Fruit fly (Drosophila melanogaster) Kc167 (cell line): ENCODE measurements around the gene bun.

Experiments used
- Myc ChIP-seq: fragments of >200 bp; optimal IDR thresholded peaks from 2 replicates; lab custom pipeline; 2017; ENCODE audit warnings: missing external identifiers
- insv ChIP-seq: fragments of >200 bp; optimal IDR thresholded peaks from 3 replicates; lab custom pipeline; 2018; ENCODE audit warnings: missing external identifiers
- psq ChIP-seq: fragments of >200 bp; optimal IDR thresholded peaks from 2 replicates; lab custom pipeline; 2017; ENCODE audit warnings: missing external identifiers

DNA sequence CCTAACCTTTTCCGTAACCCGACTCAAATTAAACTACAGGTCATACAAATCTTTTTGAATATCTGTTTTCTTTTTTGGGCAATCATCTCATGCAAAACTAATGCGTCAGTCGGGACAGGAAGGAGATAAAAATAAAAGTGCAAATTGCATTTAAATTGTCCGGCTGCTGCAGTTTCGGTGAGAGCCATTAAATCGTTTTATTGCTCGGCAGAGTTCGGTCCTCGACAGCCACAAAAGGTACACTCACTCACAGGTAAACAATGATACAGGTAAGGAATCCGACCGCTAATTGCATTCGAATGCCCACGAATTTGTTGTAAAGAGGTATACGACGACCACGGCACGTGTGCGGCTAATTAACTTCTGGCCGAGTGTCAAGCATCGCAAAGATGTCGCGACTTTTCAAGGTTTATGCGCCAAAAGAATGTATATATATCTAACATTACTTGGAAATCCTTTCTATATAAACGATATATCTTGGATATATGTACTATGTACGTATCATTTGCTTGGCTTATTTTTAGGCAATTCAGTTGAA lies 79.8 kb downstream of the bun start:
- TF ChIP-seq Myc (no peak), psq (lab: Kevin White, UChicago) (no peak), insv (no peak)
